Worm (Caenorhabditis elegans): ENCODE measurements around the gene math-41.

math-41 gene

DNA sequence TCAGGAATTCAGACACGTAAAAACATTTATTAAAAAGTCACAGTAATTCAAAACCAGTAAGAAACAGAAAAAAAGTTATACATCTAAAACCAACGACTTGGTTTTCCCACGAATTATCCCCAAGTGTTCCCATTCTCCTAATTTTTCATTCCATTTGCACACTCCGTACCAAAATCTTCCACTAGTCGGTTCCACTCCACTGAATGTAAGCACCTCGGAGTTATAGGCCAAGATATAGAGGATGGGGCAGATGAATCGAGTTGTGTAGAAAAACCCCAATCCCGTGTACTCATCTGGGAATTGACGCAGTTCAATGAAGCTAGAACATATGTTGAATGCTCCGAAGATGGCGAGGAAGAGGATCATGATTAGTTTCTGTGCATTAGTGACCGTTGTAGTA lies 37.2 kb upstream of the math-41 start (continued):
- TF ChIP-seq dpff-1 (tag; optimal IDR thresholded peaks at IDR 0.05): no peak
- TF ChIP-seq ama-1 (optimal IDR thresholded peaks at IDR 0.05): no peak
- TF ChIP-seq ama-1 (GFP tag; optimal IDR thresholded peaks at IDR 0.05): no peak
- no peak for TF ChIP-seq nfya-1 (tag; optimal IDR thresholded peaks at IDR 0.05; ENCODE audit: borderline replicate concordance, insufficient read depth)
- TF ChIP-seq Y53G8AR.9 (GFP tag; conservative IDR thresholded peaks at IDR 0.05): no peak
- no peak for TF ChIP-seq lin-40 (tag; optimal IDR thresholded peaks at IDR 0.05)

- no peak for TF ChIP-seq nhr-90 (tag; optimal IDR thresholded peaks at IDR 0.05)
- no peak for TF ChIP-seq K11D2.4 (GFP tag; IDR thresholded peaks at IDR 0.05)
- TF ChIP-seq ztf-3 (GFP tag; optimal IDR thresholded peaks at IDR 0.05): no peak
- TF ChIP-seq athp-1 (tag; optimal IDR thresholded peaks at IDR 0.05): no peak
- TF ChIP-seq tlf-1 (GFP tag; optimal IDR thresholded peaks at IDR 0.05): no peak
- TF ChIP-seq hlh-12 (tag; optimal IDR thresholded peaks at IDR 0.05): no peak
Measured at ce11 chrII:1788087-1788486, 36.3 kb upstream of the math-41 start, which contains the start of the genes C08F1.6 and fbxb-13. TSS of gene C08F1.6 (minus strand) at chrII:1788187. TSS of gene fbxb-13 (plus strand) at chrII:1788277.

ce11 chrII:1806358-1806757 lies 18.1 kb upstream of the math-41 start, which contains the start of gene C08F1.12:
TSS of gene C08F1.12 (minus strand) at chrII:1806458.
- no peak for TF ChIP-seq ekl-4 (GFP tag; IDR thresholded peaks at IDR 0.05)
- TF ChIP-seq gei-17 (GFP tag; optimal IDR thresholded peaks at IDR 0.05): no peak

DNA sequence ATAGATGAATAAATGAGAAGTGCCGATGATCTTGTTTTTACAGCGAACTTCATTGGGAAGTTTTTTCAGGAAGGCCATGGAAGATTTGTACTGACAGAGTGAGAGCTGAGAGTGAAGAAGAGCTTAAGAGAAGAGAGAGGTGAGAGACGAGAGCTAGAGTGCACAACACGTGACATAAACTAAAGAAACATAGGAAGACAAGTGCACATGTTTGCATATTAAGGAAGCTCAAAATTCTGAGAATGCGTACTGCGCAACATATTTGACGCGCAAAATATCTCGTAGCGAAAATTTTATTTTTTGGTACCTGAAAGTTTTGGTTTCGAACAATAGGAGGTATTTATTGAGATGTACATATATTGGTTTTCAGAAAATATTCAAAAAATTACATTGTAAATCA lies 16.2 kb upstream of the math-41 start, which contains the start of gene C08F1.8:
Gene C08F1.8 (minus strand): TSS at position 101 of the 400 bp plus-strand sequence.
- TF ChIP-seq unc-130 (GFP tag; optimal IDR thresholded peaks at IDR 0.05) (no peak), madf-6 (GFP tag; IDR thresholded peaks at IDR 0.05) (no peak), chd-7 (tag; optimal IDR thresholded peaks at IDR 0.05) (no peak)

DNA sequence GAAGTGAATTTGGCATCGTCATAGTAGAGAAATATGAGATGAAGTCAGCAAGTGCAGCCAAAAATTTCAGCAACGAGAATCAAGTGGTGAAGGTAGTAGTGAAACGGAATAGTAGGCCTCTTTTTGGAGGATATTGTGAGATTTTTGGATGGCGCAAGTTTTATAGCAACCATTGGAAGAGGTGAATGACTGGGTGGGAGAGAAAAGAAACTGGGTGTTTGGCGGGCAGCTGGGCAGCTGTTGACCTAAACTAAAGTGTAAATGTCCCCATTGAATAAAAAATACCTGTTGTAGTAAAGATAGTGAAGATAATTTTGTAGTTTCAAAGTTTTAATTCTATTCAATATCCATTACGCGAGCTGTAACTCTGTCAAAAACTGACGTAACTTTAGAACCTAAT lies 8.4 kb upstream of the math-41 start:
- TF ChIP-seq unc-130 (GFP tag; optimal IDR thresholded peaks at IDR 0.05) (no peak), ekl-4 (GFP tag; IDR thresholded peaks at IDR 0.05) (no peak), ccch-3 (GFP tag; optimal IDR thresholded peaks at IDR 0.05) (no peak), madf-6 (GFP tag; IDR thresholded peaks at IDR 0.05) (no peak), B0336.3 (GFP tag; IDR thresholded peaks at IDR 0.05) (no peak), aptf-2 (GFP tag; conservative IDR thresholded peaks at IDR 0.05) (no peak), ztf-25 (GFP tag; IDR thresholded peaks at IDR 0.05) (no peak)

- TF ChIP-seq ama-1 (optimal IDR thresholded peaks at IDR 0.05) (no peak), ama-1 (GFP tag; optimal IDR thresholded peaks at IDR 0.05) (no peak), snpc-1.3 (tag; optimal IDR thresholded peaks at IDR 0.05; ENCODE audit: insufficient read depth) (no peak), attf-6 (GFP tag; IDR thresholded peaks at IDR 0.05) (no peak), ceh-91 (GFP tag; IDR thresholded peaks at IDR 0.05) (no peak), snpc-1.1 (tag; optimal IDR thresholded peaks at IDR 0.05; ENCODE audit: insufficient read depth) (no peak), bed-2 (GFP tag; IDR thresholded peaks at IDR 0.05) (no peak), aptf-2 (GFP tag; conservative IDR thresholded peaks at IDR 0.05) (no peak), F39B2.1 (GFP tag; IDR thresholded peaks at IDR 0.05) (no peak), him-1 (tag; optimal IDR thresholded peaks at IDR 0.05) (no peak), madf-6 (GFP tag; IDR thresholded peaks at IDR 0.05) (no peak), nfyb-1 (GFP tag; IDR thresholded peaks at IDR 0.05) (no peak), lin-35 (GFP tag; optimal IDR thresholded peaks at IDR 0.05) (no peak), ZK185.1 (tag; optimal IDR thresholded peaks at IDR 0.05; ENCODE audit: poor library complexity, severe bottlenecking) (no peak), efl-1 (GFP tag; optimal IDR thresholded peaks at IDR 0.05) (no peak), F23B12.7 (tag; optimal IDR thresholded peaks at IDR 0.05; ENCODE audit: insufficient read depth) (no peak), somi-1 (GFP tag; optimal IDR thresholded peaks at IDR 0.05) (no peak), ztf-6 (GFP tag; IDR thresholded peaks at IDR 0.05) (no peak), F22D6.2 (tag; optimal IDR thresholded peaks at IDR 0.05) (no peak), ccch-3 (GFP tag; optimal IDR thresholded peaks at IDR 0.05) (no peak)
Measured at ce11 chrII:1818300-1818699, 6.1 kb upstream of the math-41 start, which contains the start of gene fbxb-10. TSS of gene fbxb-10 (minus strand) at chrII:1818400.

Data from whole organism, young adult.